Worm (Caenorhabditis elegans) whole organism, L4/young adult: ENCODE results near the gene gpr-1.
A peak's percentile ranks its signal among the peaks of the same experiment; 100 is the strongest.

Source experiments
- W03F9.2 ChIP-seq: fragments of 150-350 bp; optimal IDR thresholded peaks from 2 replicates; lab custom pipeline; 2014; ENCODE audit warnings: missing biosample characterization, missing genetic modification characterization
- dao-5 ChIP-seq: sonication (generic microtip); optimal IDR thresholded peaks from 2 replicates; lab custom pipeline; 2016; ENCODE audit warnings: missing genotype, missing genetic modification characterization, moderate library complexity, missing compliant biosample characterization
- him-1 ChIP-seq: sonication (generic microtip); optimal IDR thresholded peaks from 2 replicates; lab custom pipeline; 2016; ENCODE audit warnings: missing genotype, missing genetic modification reagents, missing genetic modification characterization, missing compliant biosample characterization

Gene gpr-1

ce11 chrIII:8609683-8610082 is 19.0 kb upstream of the gpr-1 start, which contains the start of gene C06E1.9:
C06E1.9 (minus strand) TSS chrIII:8609783.
- TF ChIP-seq him-1 (tag; lab: Kevin White, UChicago) (no peak), dao-5 (tag; lab: Kevin White, UChicago) (no peak), W03F9.2 (tag; lab: Kevin White, UChicago) (no peak)

- TF ChIP-seq him-1 (tag; lab: Kevin White, UChicago) (no peak), W03F9.2 (tag; lab: Kevin White, UChicago) (no peak), dao-5 (tag; lab: Kevin White, UChicago) (no peak)
These were observed 17.4 kb upstream of the gpr-1 start for ce11 chrIII:8611282-8611681.

- TF ChIP-seq W03F9.2 (tag; lab: Kevin White, UChicago) (no peak), dao-5 (tag; lab: Kevin White, UChicago) (no peak), him-1 (tag; lab: Kevin White, UChicago) (no peak)
These were observed 15.2 kb upstream of the gpr-1 start for ce11 chrIII:8613573-8613972.

- TF ChIP-seq dao-5 (tag; lab: Kevin White, UChicago) (no peak), him-1 (tag; lab: Kevin White, UChicago) (no peak), W03F9.2 (tag; lab: Kevin White, UChicago) (no peak)
These were observed 14.2 kb upstream of the gpr-1 start, which contains the start of gene rha-2 for ce11 chrIII:8614490-8614889. rha-2 (minus strand) TSS chrIII:8614569.

- TF ChIP-seq him-1 (tag; lab: Kevin White, UChicago), result no peak
- TF ChIP-seq dao-5 (tag; lab: Kevin White, UChicago), result no peak
- no peak for TF ChIP-seq W03F9.2 (tag; lab: Kevin White, UChicago)
These were observed 12.1 kb upstream of the gpr-1 start, which contains the start of gene C06E1.11 for ce11 chrIII:8616587-8616986. C06E1.11 (minus strand) TSS chrIII:8616687.

ce11 chrIII:8618412-8618960 is 10.2 kb upstream of the gpr-1 start, which contains the start of gene C13G5.2:
C13G5.2 (minus strand) TSS chrIII:8618462.
- no peak for TF ChIP-seq dao-5 (tag; lab: Kevin White, UChicago)
- TF ChIP-seq W03F9.2 (tag; lab: Kevin White, UChicago), result peak; percentile 37
- TF ChIP-seq him-1 (tag; lab: Kevin White, UChicago), result no peak

ce11 chrIII:8620259-8620658 is 8.5 kb upstream of the gpr-1 start:
- TF ChIP-seq him-1 (tag; lab: Kevin White, UChicago), result no peak

- no peak for TF ChIP-seq dao-5 (tag; lab: Kevin White, UChicago)
- no peak for TF ChIP-seq him-1 (tag; lab: Kevin White, UChicago)
- TF ChIP-seq W03F9.2 (tag; lab: Kevin White, UChicago), result no peak
These were observed 7.7 kb upstream of the gpr-1 start for ce11 chrIII:8621002-8621401.

- TF ChIP-seq him-1 (tag; lab: Kevin White, UChicago) (no peak), W03F9.2 (tag; lab: Kevin White, UChicago) (no peak), dao-5 (tag; lab: Kevin White, UChicago) (no peak)
These were observed 6.8 kb upstream of the gpr-1 start for ce11 chrIII:8621982-8622381.

ce11 chrIII:8622435-8622834 is 6.3 kb upstream of the gpr-1 start, which contains the start of gene ceh-16:
ceh-16 (plus strand) TSS chrIII:8622735.
- TF ChIP-seq dao-5 (tag; lab: Kevin White, UChicago) (no peak), him-1 (tag; lab: Kevin White, UChicago) (no peak)

- TF ChIP-seq dao-5 (tag; lab: Kevin White, UChicago) (no peak), W03F9.2 (tag; lab: Kevin White, UChicago) (no peak), him-1 (tag; lab: Kevin White, UChicago) (no peak)
These were observed 3.6 kb upstream of the gpr-1 start for ce11 chrIII:8625125-8625524.

- TF ChIP-seq W03F9.2 (tag; lab: Kevin White, UChicago) (peak; percentile 81), him-1 (tag; lab: Kevin White, UChicago) (no peak)
These were observed 2.1 kb downstream of the gpr-1 start, which contains the start of gene dnj-10 for ce11 chrIII:8630833-8631232. dnj-10 (plus strand) TSS chrIII:8631165.

ce11 chrIII:8636803-8637202 is 8.1 kb downstream of the gpr-1 start:
- no peak for TF ChIP-seq dao-5 (tag; lab: Kevin White, UChicago)
- no peak for TF ChIP-seq him-1 (tag; lab: Kevin White, UChicago)
- TF ChIP-seq W03F9.2 (tag; lab: Kevin White, UChicago), result no peak

- no peak for TF ChIP-seq dao-5 (tag; lab: Kevin White, UChicago)
- TF ChIP-seq W03F9.2 (tag; lab: Kevin White, UChicago), result peak; percentile 65
These were observed 10.6 kb downstream of the gpr-1 start, which contains the start of gene fip-1 for ce11 chrIII:8639188-8639795. fip-1 (plus strand) TSS chrIII:8639745.
